Worm (Caenorhabditis elegans): ENCODE data around the gene T27D12.6.

DNA sequence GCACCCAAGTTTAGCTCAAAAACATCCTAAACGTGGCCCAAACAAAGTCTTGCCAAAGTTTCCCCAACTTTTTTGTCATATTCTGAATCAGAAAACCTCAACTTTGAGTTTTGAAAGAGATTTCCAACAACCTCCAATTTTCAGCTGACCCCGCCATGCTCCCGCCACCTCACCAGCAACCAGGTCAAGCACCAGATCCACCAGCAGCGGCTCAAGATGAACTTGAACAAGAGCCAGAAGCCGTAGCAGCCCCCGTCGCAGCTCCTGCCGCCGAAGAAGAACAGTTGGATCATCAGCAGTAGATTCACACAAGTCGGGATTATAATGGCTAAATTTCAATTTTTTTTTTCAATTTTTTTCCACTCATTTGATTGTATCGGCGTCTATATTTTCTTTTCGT, 24.1 kb upstream of the T27D12.6 start:
- TF ChIP-seq nhr-28 (tag; optimal IDR thresholded peaks at IDR 0.05) (no peak), nhr-237 (tag; optimal IDR thresholded peaks at IDR 0.05) (no peak), nhr-12 (tag; optimal IDR thresholded peaks at IDR 0.05) (no peak), elt-3 (tag; optimal IDR thresholded peaks at IDR 0.05) (no peak), elt-1 (tag; optimal IDR thresholded peaks at IDR 0.05; ENCODE audit: borderline replicate concordance, insufficient read depth) (no peak), ceh-83 (GFP tag; optimal IDR thresholded peaks at IDR 0.05) (no peak), nhr-76 (tag; optimal IDR thresholded peaks at IDR 0.05) (no peak), snpc-4 (tag; optimal IDR thresholded peaks at IDR 0.05) (no peak), mab-5 (tag; optimal IDR thresholded peaks at IDR 0.05) (no peak), hlh-1 (tag; optimal IDR thresholded peaks at IDR 0.05) (no peak)
